Fruit fly (Drosophila melanogaster) whole organism, prepupa: ENCODE data around the gene Eo.
A peak's percentile ranks its signal among the peaks of the same experiment; 100 is the strongest.

ENCODE experiments used
- Blimp-1 ChIP-seq: fragments of 200-800 bp; sonication (Bioruptor generic); optimal IDR thresholded peaks from 3 replicates; lab custom pipeline; 2017; ENCODE audit warnings: missing biosample characterization, missing genetic modification characterization, mild to moderate bottlenecking, moderate library complexity, missing genetic modification reagents
- CG10669 ChIP-seq: fragments of 200-800 bp; sonication (Bioruptor generic); optimal IDR thresholded peaks from 3 replicates; lab custom pipeline; 2018; ENCODE audit warnings: missing biosample characterization, mild to moderate bottlenecking, missing genetic modification characterization, moderate library complexity
- CG11762 ChIP-seq: fragments of 200-800 bp; sonication (Bioruptor generic); optimal IDR thresholded peaks from 3 replicates; lab custom pipeline; 2016; ENCODE audit warnings: missing biosample characterization, missing genetic modification characterization; ENCODE audit not compliant: insufficient read depth
- CG15336 ChIP-seq: fragments of 200-800 bp; sonication (Bioruptor generic); IDR thresholded peaks from 2 replicates; pipeline ENCODE4 v1.3.6; 2022; ENCODE audit warnings: missing biosample characterization, missing genetic modification characterization
- CG1621 ChIP-seq: fragments of 200-800 bp; sonication (Bioruptor generic); optimal IDR thresholded peaks from 3 replicates; lab custom pipeline; 2018; ENCODE audit warnings: missing biosample characterization, mild to moderate bottlenecking, missing genetic modification characterization
- CG3032 ChIP-seq: fragments of 200-800 bp; optimal IDR thresholded peaks from 2 replicates; lab custom pipeline; 2019; ENCODE audit warnings: missing biosample characterization, mild to moderate bottlenecking, missing genetic modification characterization, moderate library complexity
- CG31627 ChIP-seq: fragments of 200-800 bp; sonication (Bioruptor generic); optimal IDR thresholded peaks from 3 replicates; lab custom pipeline; 2016; ENCODE audit warnings: missing biosample characterization, missing genetic modification characterization
- CG34406 ChIP-seq: fragments of 200-800 bp; sonication (Bioruptor generic); optimal IDR thresholded peaks from 3 replicates; lab custom pipeline; 2016; ENCODE audit warnings: missing biosample characterization, missing genetic modification characterization
- CG4318 ChIP-seq: fragments of 200-800 bp; sonication (Bioruptor generic); optimal IDR thresholded peaks from 3 replicates; lab custom pipeline; 2017; ENCODE audit warnings: missing biosample characterization, mild to moderate bottlenecking, missing genetic modification characterization
- CG6163 ChIP-seq: fragments of 200-800 bp; sonication (Bioruptor generic); IDR thresholded peaks from 3 replicates; pipeline ENCODE4 v1.3.6; 2022; ENCODE audit warnings: missing biosample characterization, missing genetic modification characterization
- CG6276 ChIP-seq: fragments of 200-800 bp; sonication (Bioruptor generic); optimal IDR thresholded peaks from 2 replicates; lab custom pipeline; 2017; ENCODE audit warnings: missing biosample characterization, mild to moderate bottlenecking, missing genetic modification characterization
- CG6792 ChIP-seq: fragments of 200-800 bp; sonication (Bioruptor generic); optimal IDR thresholded peaks from 3 replicates; lab custom pipeline; 2016; ENCODE audit warnings: missing biosample characterization, missing genetic modification characterization
- CG6808 ChIP-seq: fragments of 200-800 bp; sonication (Bioruptor generic); optimal IDR thresholded peaks from 3 replicates; lab custom pipeline; 2017; ENCODE audit warnings: missing biosample characterization, missing genetic modification characterization, mild to moderate bottlenecking, moderate library complexity, missing genetic modification reagents
- CG8319 ChIP-seq: fragments of 200-800 bp; sonication (Bioruptor generic); optimal IDR thresholded peaks from 3 replicates; lab custom pipeline; 2016; ENCODE audit warnings: missing biosample characterization, missing genetic modification characterization
- CG9139 ChIP-seq: fragments of 200-800 bp; sonication (Bioruptor generic); optimal IDR thresholded peaks from 3 replicates; lab custom pipeline; 2017; ENCODE audit warnings: missing biosample characterization, mild to moderate bottlenecking, missing genetic modification characterization
- Eip78C ChIP-seq: fragments of 200-800 bp; sonication (Bioruptor generic); peaks from one replicate; lab custom pipeline; 2016; ENCODE audit warnings: missing biosample characterization, missing genetic modification characterization
- Ets21C ChIP-seq: fragments of 200-800 bp; sonication (Bioruptor generic); optimal IDR thresholded peaks from 3 replicates; lab custom pipeline; 2016; ENCODE audit warnings: missing biosample characterization, missing genetic modification characterization
- Ets96B ChIP-seq: fragments of 200-800 bp; optimal IDR thresholded peaks from 2 replicates; lab custom pipeline; 2019; ENCODE audit warnings: missing biosample characterization, mild to moderate bottlenecking, missing genetic modification characterization, moderate library complexity
- Gug ChIP-seq: fragments of 200-800 bp; sonication (Bioruptor generic); IDR thresholded peaks from 2 replicates; pipeline ENCODE4 v1.3.6; 2022; ENCODE audit warnings: missing biosample characterization, missing genetic modification characterization
- Hr39 ChIP-seq: fragments of 200-800 bp; sonication (Bioruptor generic); optimal IDR thresholded peaks from 2 replicates; lab custom pipeline; 2016; ENCODE audit warnings: missing biosample characterization, missing genetic modification characterization
- Hr4 ChIP-seq: fragments of 200-800 bp; sonication (Bioruptor generic); optimal IDR thresholded peaks from 3 replicates; lab custom pipeline; 2016; ENCODE audit warnings: missing biosample characterization, missing genetic modification characterization
- Lpt ChIP-seq: fragments of 200-800 bp; sonication (Bioruptor generic); optimal IDR thresholded peaks from 3 replicates; lab custom pipeline; 2016; ENCODE audit warnings: missing biosample characterization, missing genetic modification characterization
- Met ChIP-seq: fragments of 200-800 bp; sonication (Bioruptor generic); optimal IDR thresholded peaks from 3 replicates; lab custom pipeline; 2016; ENCODE audit warnings: missing biosample characterization, missing genetic modification characterization
- OdsH ChIP-seq: fragments of 200-800 bp; sonication (Bioruptor generic); optimal IDR thresholded peaks from 3 replicates; lab custom pipeline; 2016; ENCODE audit warnings: missing biosample characterization, missing genetic modification characterization
- Smox ChIP-seq: fragments of 200-800 bp; sonication (Bioruptor generic); optimal IDR thresholded peaks from 3 replicates; lab custom pipeline; 2016; ENCODE audit warnings: missing biosample characterization, missing genetic modification characterization
- Sox102F ChIP-seq: fragments of 200-800 bp; sonication (Bioruptor generic); optimal IDR thresholded peaks from 2 replicates; lab custom pipeline; 2016; ENCODE audit warnings: missing biosample characterization, mild to moderate bottlenecking, missing genetic modification characterization
- Sox14 ChIP-seq: fragments of 200-800 bp; sonication (Bioruptor generic); optimal IDR thresholded peaks from 3 replicates; lab custom pipeline; 2016; ENCODE audit warnings: missing biosample characterization, missing genetic modification characterization
- Sox15 ChIP-seq: fragments of 200-800 bp; sonication (Bioruptor generic); optimal IDR thresholded peaks from 3 replicates; lab custom pipeline; 2016; ENCODE audit warnings: missing biosample characterization, missing genetic modification characterization
- achi ChIP-seq: fragments of 200-800 bp; sonication (Bioruptor generic); optimal IDR thresholded peaks from 3 replicates; lab custom pipeline; 2016; ENCODE audit warnings: missing biosample characterization, missing genetic modification characterization
- acj6 ChIP-seq: fragments of 200-800 bp; sonication (Bioruptor generic); optimal IDR thresholded peaks from 3 replicates; lab custom pipeline; 2016; ENCODE audit warnings: missing biosample characterization, missing genetic modification characterization
- cyc ChIP-seq: fragments of 200-800 bp; sonication (Bioruptor generic); optimal IDR thresholded peaks from 3 replicates; lab custom pipeline; 2016; ENCODE audit warnings: missing biosample characterization, missing genetic modification characterization
- dac ChIP-seq: fragments of 200-800 bp; sonication (Bioruptor generic); optimal IDR thresholded peaks from 2 replicates; lab custom pipeline; 2017; ENCODE audit warnings: missing biosample characterization, mild to moderate bottlenecking, missing genetic modification characterization
- dsx ChIP-seq: fragments of 200-800 bp; optimal IDR thresholded peaks from 3 replicates; lab custom pipeline; 2019; ENCODE audit warnings: missing biosample characterization, mild to moderate bottlenecking, missing genetic modification characterization, moderate library complexity; ENCODE audit not compliant: poor library complexity, severe bottlenecking
- esn ChIP-seq: fragments of 200-800 bp; sonication (Bioruptor generic); optimal IDR thresholded peaks from 2 replicates; lab custom pipeline; 2016; ENCODE audit warnings: missing biosample characterization, mild to moderate bottlenecking, missing genetic modification characterization, moderate library complexity
- fd85E ChIP-seq: fragments of 200-800 bp; sonication (Bioruptor generic); optimal IDR thresholded peaks from 3 replicates; lab custom pipeline; 2016; ENCODE audit warnings: missing biosample characterization, missing genetic modification characterization
- fkh ChIP-seq: fragments of 200-800 bp; sonication (Bioruptor generic); optimal IDR thresholded peaks from 3 replicates; lab custom pipeline; 2017; ENCODE audit warnings: missing biosample characterization, mild to moderate bottlenecking, missing genetic modification characterization, moderate library complexity
- lz ChIP-seq: fragments of 200-800 bp; sonication (Bioruptor generic); optimal IDR thresholded peaks from 3 replicates; lab custom pipeline; 2016; ENCODE audit warnings: missing biosample characterization, missing genetic modification characterization
- net ChIP-seq: fragments of 200-800 bp; sonication (Bioruptor generic); optimal IDR thresholded peaks from 3 replicates; lab custom pipeline; 2016; ENCODE audit warnings: missing biosample characterization, missing genetic modification characterization
- pdm3 ChIP-seq: fragments of 200-800 bp; sonication (Bioruptor generic); optimal IDR thresholded peaks from 3 replicates; lab custom pipeline; 2016; ENCODE audit warnings: missing biosample characterization, missing genetic modification characterization
- topi ChIP-seq: fragments of 200-800 bp; sonication (Bioruptor generic); optimal IDR thresholded peaks from 3 replicates; lab custom pipeline; 2016; ENCODE audit warnings: missing biosample characterization, missing genetic modification characterization
- vri ChIP-seq: fragments of 200-800 bp; sonication (Bioruptor generic); optimal IDR thresholded peaks from 3 replicates; lab custom pipeline; 2016; ENCODE audit warnings: missing biosample characterization, mild to moderate bottlenecking, missing genetic modification characterization

The Eo gene

dm6 chrX:14918750-14919247, at the start of gene Eo:
Gene Eo, minus strand, starts transcription at chrX:14918800.
- TF ChIP-seq dac (no peak), vri (GFP tag; lab: Kevin White, UChicago) (peak; percentile 52), fkh (GFP tag; lab: Kevin White, UChicago) (peak; percentile 57), Eip78C (GFP tag; lab: Kevin White, UChicago) (peak; percentile 20)
- TF ChIP-seq, all 60 proteins: peak for 3

dm6 chrX:14960856-14961255, 42.3 kb upstream of the Eo start:
- TF ChIP-seq topi (GFP tag; lab: Kevin White, UChicago) (no peak), Hr4 (GFP tag; lab: Kevin White, UChicago) (no peak), CG8319 (GFP tag; lab: Kevin White, UChicago) (no peak)
- TF ChIP-seq, all 60 proteins: peak for 0

dm6 chrX:14955050-14955783, 36.6 kb upstream of the Eo start, which contains the start of the genes CG9030 and eag:
Gene CG9030, minus strand, starts transcription at chrX:14955100.
Gene eag, plus strand, starts transcription at chrX:14955477.
- no peak for TF ChIP-seq Gug
- TF ChIP-seq Sox14 (GFP tag; lab: Kevin White, UChicago) = no peak
- TF ChIP-seq CG15336 (GFP tag; lab: Robert Waterston, UW) = no peak
- no peak for TF ChIP-seq CG1621
- TF ChIP-seq CG6808 (GFP tag; lab: Kevin White, UChicago) = no peak
- no peak for TF ChIP-seq CG6276 (GFP tag; lab: Kevin White, UChicago)
- no peak for TF ChIP-seq CG4318 (GFP tag; lab: Kevin White, UChicago)
- no peak for TF ChIP-seq vri (GFP tag; lab: Kevin White, UChicago)
- TF ChIP-seq CG6163 = no peak
- no peak for TF ChIP-seq Ets96B
- no peak for TF ChIP-seq Ets21C (GFP tag; lab: Kevin White, UChicago)

- TF ChIP-seq Sox102F (GFP tag; lab: Kevin White, UChicago) (peak; percentile 9), CG6808 (GFP tag; lab: Kevin White, UChicago) (no peak), Blimp-1 (GFP tag; lab: Kevin White, UChicago) (peak; percentile 77), OdsH (GFP tag; lab: Kevin White, UChicago) (peak; percentile 28), Smox (GFP tag; lab: Kevin White, UChicago) (peak; percentile 8), CG6792 (no peak), lz (GFP tag; lab: Kevin White, UChicago) (peak; percentile 19), CG9139 (no peak), achi (GFP tag; lab: Kevin White, UChicago) (no peak), CG34406 (no peak), dsx (GFP tag; lab: Kevin White, UChicago) (peak; percentile 57), topi (GFP tag; lab: Kevin White, UChicago) (peak; percentile 9), esn (GFP tag; lab: Kevin White, UChicago) (peak; percentile 12), Hr39 (peak; percentile 12), Sox15 (no peak), net (no peak), cyc (GFP tag; lab: Kevin White, UChicago) (peak; percentile 40), fd85E (GFP tag; lab: Kevin White, UChicago) (no peak), CG10669 (GFP tag; lab: Kevin White, UChicago) (no peak), Lpt (GFP tag; lab: Kevin White, UChicago) (no peak), Eip78C (GFP tag; lab: Kevin White, UChicago) (peak; percentile 29), Met (GFP tag; lab: Kevin White, UChicago) (peak; percentile 37), Ets21C (GFP tag; lab: Kevin White, UChicago) (no peak), CG31627 (GFP tag; lab: Kevin White, UChicago) (peak; percentile 39), CG3032 (tag; lab: Kevin White, UChicago) (peak; percentile 4), CG6163 (no peak), CG8319 (GFP tag; lab: Kevin White, UChicago) (no peak), CG11762 (no peak), acj6 (GFP tag; lab: Kevin White, UChicago) (peak; percentile 46), pdm3 (GFP tag; lab: Kevin White, UChicago) (peak; percentile 17)
These were observed 35.3 kb upstream of the Eo start for dm6 chrX:14953896-14954295.
